Fruit fly (Drosophila melanogaster) whole organism, embryonic: Measurements from ENCODE around the gene CG13962.

Experiments
- Atf6 ChIP-seq: fragments of 200-800 bp; sonication (Bioruptor generic); IDR thresholded peaks from 2 replicates; pipeline ENCODE4 v1.3.6; 2022; ENCODE audit warnings: missing biosample characterization, missing genetic modification characterization
- B-H1 ChIP-seq: fragments of 200-800 bp; sonication (Bioruptor generic); IDR thresholded peaks from 3 replicates; pipeline ENCODE4 v1.3.6; 2022; ENCODE audit warnings: missing biosample characterization, missing genetic modification characterization
- CG10979 ChIP-seq: fragments of 200-800 bp; sonication (Bioruptor generic); optimal IDR thresholded peaks from 2 replicates; lab custom pipeline; 2018; ENCODE audit warnings: missing biosample characterization, mild to moderate bottlenecking, missing genetic modification characterization, moderate library complexity
- CG11504 ChIP-seq: fragments of 200-800 bp; sonication (Bioruptor generic); optimal IDR thresholded peaks from 3 replicates; lab custom pipeline; 2019; ENCODE audit warnings: missing biosample characterization, mild to moderate bottlenecking, missing genetic modification characterization, moderate library complexity
- CG11560 ChIP-seq: fragments of 200-800 bp; sonication (Bioruptor generic); IDR thresholded peaks from 3 replicates; pipeline ENCODE4 v1.3.6; 2022; ENCODE audit warnings: missing biosample characterization, missing genetic modification characterization
- CG12299 ChIP-seq: fragments of 200-800 bp; sonication (Bioruptor generic); optimal IDR thresholded peaks from 2 replicates; lab custom pipeline; 2018; ENCODE audit warnings: missing biosample characterization, mild to moderate bottlenecking, missing genetic modification characterization
- CG14710 ChIP-seq: fragments of 200-800 bp; sonication (Bioruptor generic); optimal IDR thresholded peaks from 3 replicates; lab custom pipeline; 2019; ENCODE audit warnings: missing biosample characterization, mild to moderate bottlenecking, missing genetic modification characterization, moderate library complexity
- CG14965 ChIP-seq: fragments of 200-800 bp; sonication (Bioruptor generic); optimal IDR thresholded peaks from 2 replicates; lab custom pipeline; 2016; ENCODE audit warnings: missing biosample characterization, missing genetic modification characterization, borderline replicate concordance
- CG33557 ChIP-seq: fragments of 200-800 bp; sonication (Bioruptor generic); optimal IDR thresholded peaks from 2 replicates; lab custom pipeline; 2019; ENCODE audit warnings: missing biosample characterization, mild to moderate bottlenecking, missing genetic modification characterization, moderate library complexity
- CG3407 ChIP-seq: fragments of 200-800 bp; sonication (Bioruptor generic); optimal IDR thresholded peaks from 2 replicates; lab custom pipeline; 2018; ENCODE audit warnings: missing biosample characterization, mild to moderate bottlenecking, missing genetic modification characterization
- CG4730 ChIP-seq: fragments of 200-800 bp; sonication (Bioruptor generic); IDR thresholded peaks from 2 replicates; pipeline ENCODE4 v1.3.6; 2022; ENCODE audit warnings: missing biosample characterization, missing genetic modification characterization
- CG4854 ChIP-seq: fragments of 200-800 bp; sonication (Bioruptor generic); optimal IDR thresholded peaks from 2 replicates; lab custom pipeline; 2016; ENCODE audit warnings: missing biosample characterization, missing genetic modification characterization, inconsistent platforms
- CG6654 ChIP-seq: fragments of 200-800 bp; sonication (Bioruptor generic); optimal IDR thresholded peaks from 2 replicates; lab custom pipeline; 2017; ENCODE audit warnings: missing biosample characterization, mild to moderate bottlenecking, missing genetic modification characterization
- CG6689 ChIP-seq: fragments of 200-800 bp; sonication (Bioruptor generic); IDR thresholded peaks from 2 replicates; pipeline ENCODE4 v1.3.6; 2022; ENCODE audit warnings: missing biosample characterization, missing genetic modification characterization
- CG6854 ChIP-seq: fragments of 200-800 bp; sonication (Bioruptor generic); optimal IDR thresholded peaks from 3 replicates; lab custom pipeline; 2017; ENCODE audit warnings: missing biosample characterization, mild to moderate bottlenecking, missing genetic modification characterization
- CG7372 ChIP-seq: fragments of 200-800 bp; sonication (Bioruptor generic); IDR thresholded peaks from 2 replicates; pipeline ENCODE4 v1.3.6; 2022; ENCODE audit warnings: missing biosample characterization, missing genetic modification characterization
- CG7928 ChIP-seq: fragments of 200-800 bp; sonication (Bioruptor generic); optimal IDR thresholded peaks from 2 replicates; lab custom pipeline; 2017; ENCODE audit warnings: missing biosample characterization, mild to moderate bottlenecking, missing genetic modification characterization
- CG7987 ChIP-seq: fragments of 200-800 bp; sonication (Bioruptor generic); optimal IDR thresholded peaks from 2 replicates; lab custom pipeline; 2018; ENCODE audit warnings: missing biosample characterization, mild to moderate bottlenecking, missing genetic modification characterization, moderate library complexity
- CG8281 ChIP-seq: fragments of 200-800 bp; sonication (Bioruptor generic); optimal IDR thresholded peaks from 2 replicates; lab custom pipeline; 2018; ENCODE audit warnings: missing biosample characterization, mild to moderate bottlenecking, missing genetic modification characterization, moderate library complexity
- CHES-1-like ChIP-seq: fragments of 200-800 bp; sonication (Bioruptor generic); optimal IDR thresholded peaks from 2 replicates; lab custom pipeline; 2016; ENCODE audit warnings: missing biosample characterization, missing genetic modification characterization
- D ChIP-seq, 2 experiments: fragments of 200-800 bp in 1 of 2; fragments of >200 bp in 1 of 2; sonication (Bioruptor generic) in 1 of 2; optimal IDR thresholded peaks; 2 replicates in 1 of 2; 3 replicates in 1 of 2; lab custom pipeline; 2017; ENCODE audit warnings: mild to moderate bottlenecking in 1 of 2, missing biosample characterization in 1 of 2, missing genetic modification characterization in 1 of 2, missing genetic modification reagents in 1 of 2
- Dp ChIP-seq: fragments of 200-800 bp; sonication (Bioruptor generic); optimal IDR thresholded peaks from 2 replicates; lab custom pipeline; 2018; ENCODE audit warnings: missing biosample characterization, mild to moderate bottlenecking, missing genetic modification characterization, moderate library complexity
- Hr51 ChIP-seq, 2 experiments: fragments of 200-800 bp; sonication (Bioruptor generic); optimal IDR thresholded peaks; 2 replicates in 1 of 2; 3 replicates in 1 of 2; lab custom pipeline; 2016 to 2018; ENCODE audit warnings: missing biosample characterization in 2 of 2, missing genetic modification characterization in 2 of 2, mild to moderate bottlenecking in 1 of 2, moderate library complexity in 1 of 2
- Neu2 ChIP-seq: fragments of 200-800 bp; sonication (Bioruptor generic); optimal IDR thresholded peaks from 3 replicates; lab custom pipeline; 2016; ENCODE audit warnings: missing biosample characterization, missing genetic modification characterization, borderline replicate concordance
- Oaz ChIP-seq: fragments of 200-800 bp; sonication (Bioruptor generic); IDR thresholded peaks from 2 replicates; pipeline ENCODE4 v1.3.6; 2022; ENCODE audit warnings: missing biosample characterization, missing genetic modification characterization
- Side ChIP-seq: fragments of 200-800 bp; sonication (Bioruptor generic); optimal IDR thresholded peaks from 2 replicates; lab custom pipeline; 2016; ENCODE audit warnings: missing biosample characterization, missing genetic modification characterization
- Six4 ChIP-seq: fragments of 200-800 bp; sonication (Bioruptor generic); optimal IDR thresholded peaks from 2 replicates; lab custom pipeline; 2016; ENCODE audit warnings: missing biosample characterization, missing genetic modification characterization
- Sry-δ ChIP-seq: fragments of 200-800 bp; sonication (Bioruptor generic); optimal IDR thresholded peaks from 2 replicates; lab custom pipeline; 2016; ENCODE audit warnings: missing biosample characterization, missing genetic modification characterization
- YL-1 ChIP-seq: fragments of 200-800 bp; sonication (Bioruptor generic); optimal IDR thresholded peaks from 3 replicates; lab custom pipeline; 2017; ENCODE audit warnings: missing biosample characterization, mild to moderate bottlenecking, missing genetic modification characterization
- az2 ChIP-seq: fragments of 200-800 bp; sonication (Bioruptor generic); optimal IDR thresholded peaks from 3 replicates; lab custom pipeline; 2016; ENCODE audit warnings: missing biosample characterization, missing genetic modification characterization
- bsh ChIP-seq, 2 experiments: fragments of 200-800 bp; sonication (Bioruptor generic); optimal IDR thresholded peaks; 2 replicates each; lab custom pipeline; 2017 to 2018; ENCODE audit warnings: mild to moderate bottlenecking in 2 of 2, missing biosample characterization in 2 of 2, missing genetic modification characterization in 2 of 2, moderate library complexity in 1 of 2
- cato ChIP-seq: fragments of 200-800 bp; sonication (Bioruptor generic); optimal IDR thresholded peaks from 2 replicates; lab custom pipeline; 2016; ENCODE audit warnings: missing biosample characterization, missing genetic modification characterization, borderline replicate concordance
- chinmo ChIP-seq: fragments of 200-800 bp; sonication (Bioruptor generic); IDR thresholded peaks from 4 replicates; pipeline ENCODE4 v1.3.6; 2022; ENCODE audit warnings: missing biosample characterization, missing genetic modification characterization; ENCODE audit not compliant: partially characterized antibody
- chm ChIP-seq: fragments of 200-800 bp; sonication (Bioruptor generic); IDR thresholded peaks from 2 replicates; pipeline ENCODE4 v1.3.6; 2022; ENCODE audit warnings: missing biosample characterization, missing genetic modification characterization
- ci ChIP-seq: fragments of 200-800 bp; sonication (Bioruptor generic); IDR thresholded peaks from 3 replicates; pipeline ENCODE4 v1.3.6; 2022; ENCODE audit warnings: missing biosample characterization, missing genetic modification characterization
- crol ChIP-seq: fragments of 200-800 bp; sonication (Bioruptor generic); IDR thresholded peaks from 2 replicates; pipeline ENCODE4 v1.3.6; 2022; ENCODE audit warnings: missing biosample characterization, missing genetic modification characterization
- fd64A ChIP-seq: fragments of 200-800 bp; sonication (Bioruptor generic); optimal IDR thresholded peaks from 3 replicates; lab custom pipeline; 2018; ENCODE audit warnings: missing biosample characterization, mild to moderate bottlenecking, missing genetic modification characterization
- jumu ChIP-seq: fragments of 200-800 bp; sonication (Bioruptor generic); optimal IDR thresholded peaks from 3 replicates; lab custom pipeline; 2016; ENCODE audit warnings: missing biosample characterization, missing genetic modification characterization
- lbe ChIP-seq: fragments of 200-800 bp; sonication (Bioruptor generic); optimal IDR thresholded peaks from 2 replicates; lab custom pipeline; 2016; ENCODE audit warnings: missing biosample characterization, mild to moderate bottlenecking, missing genetic modification characterization
- nerfin-1 ChIP-seq: fragments of 200-800 bp; sonication (Bioruptor generic); optimal IDR thresholded peaks from 3 replicates; lab custom pipeline; 2019; ENCODE audit warnings: missing biosample characterization, mild to moderate bottlenecking, missing genetic modification characterization, moderate library complexity
- pan ChIP-seq, 4 experiments: fragments of >200 bp in 3 of 4; fragments of 200-800 bp in 1 of 4; sonication (Bioruptor generic) in 1 of 4; optimal IDR thresholded peaks in 3 of 4; IDR thresholded peaks in 1 of 4; 2 replicates each; pipeline versions ENCODE4 v1.3.6 to Lab custom; 2017 to 2022; ENCODE audit warnings: missing biosample characterization in 2 of 4, missing genetic modification characterization in 2 of 4, mixed read lengths in 1 of 4
- pb ChIP-seq: fragments of 200-800 bp; sonication (Bioruptor generic); optimal IDR thresholded peaks from 3 replicates; lab custom pipeline; 2016; ENCODE audit warnings: missing biosample characterization, missing genetic modification characterization
- pnt ChIP-seq: fragments of 200-800 bp; sonication (Bioruptor generic); optimal IDR thresholded peaks from 3 replicates; lab custom pipeline; 2016; ENCODE audit warnings: missing biosample characterization, missing genetic modification characterization
- pum ChIP-seq: fragments of 200-800 bp; sonication (Bioruptor generic); optimal IDR thresholded peaks from 2 replicates; lab custom pipeline; 2016; ENCODE audit warnings: missing biosample characterization, missing genetic modification characterization
- ranshi ChIP-seq: fragments of 200-800 bp; sonication (Bioruptor generic); IDR thresholded peaks from 2 replicates; pipeline ENCODE4 v1.3.6; 2022; ENCODE audit warnings: missing biosample characterization, missing genetic modification characterization
- schlank ChIP-seq: fragments of 200-800 bp; sonication (Bioruptor generic); optimal IDR thresholded peaks from 2 replicates; lab custom pipeline; 2018; ENCODE audit warnings: missing biosample characterization, mild to moderate bottlenecking, missing genetic modification characterization
- scrt ChIP-seq: fragments of 200-800 bp; sonication (Bioruptor generic); optimal IDR thresholded peaks from 2 replicates; lab custom pipeline; 2018; ENCODE audit warnings: missing biosample characterization, mild to moderate bottlenecking, missing genetic modification characterization, moderate library complexity
- sens ChIP-seq: fragments of 200-800 bp; sonication (Bioruptor generic); peaks from one replicate; lab custom pipeline; 2016; ENCODE audit warnings: missing biosample characterization, missing genetic modification characterization
- stc ChIP-seq: fragments of 200-800 bp; sonication (Bioruptor generic); IDR thresholded peaks from 2 replicates; pipeline ENCODE4 v1.3.6; 2022; ENCODE audit warnings: missing biosample characterization, missing genetic modification characterization
- toy ChIP-seq: fragments of 200-800 bp; sonication (Bioruptor generic); IDR thresholded peaks from 2 replicates; pipeline ENCODE4 v1.3.6; 2022; ENCODE audit warnings: missing biosample characterization, missing genetic modification characterization
- vfl ChIP-seq: fragments of 200-800 bp; sonication (Bioruptor generic); optimal IDR thresholded peaks from 2 replicates; lab custom pipeline; 2016; ENCODE audit warnings: missing biosample characterization, missing genetic modification characterization

The CG13962 gene

dm6 chr2L:19819896-19820295, 5.6 kb upstream of the CG13962 start (continued):
- TF ChIP-seq toy (GFP tag; lab: Robert Waterston, UW) (no peak), Oaz (GFP tag; lab: Robert Waterston, UW) (no peak), ci (GFP tag; lab: Robert Waterston, UW) (0 out of 3 replicates have a peak, but pooled peaks have one; percentile 13), jumu (no peak), CG12299 (tag; lab: Kevin White, UChicago) (no peak), CG11504 (peak; percentile 19), scrt (GFP tag; lab: Kevin White, UChicago) (peak; percentile 98), bsh (GFP tag; optimal IDR thresholded peaks at IDR 0.05; lab: Kevin White, UChicago) (no peak), chinmo (GFP tag; lab: Robert Waterston, UW) (peak; percentile 88), CG7928 (GFP tag; lab: Kevin White, UChicago) (no peak), Six4 (GFP tag; lab: Kevin White, UChicago) (no peak), pan (optimal IDR thresholded peaks at IDR 0.05; lab: Kevin White, UChicago) (no peak), pan (GFP tag; optimal IDR thresholded peaks at IDR 0.05 in 1 of 2, IDR thresholded peaks at IDR 0.05 in 1 of 2) (no peak), sens (GFP tag; lab: Kevin White, UChicago) (no peak), az2 (no peak), Neu2 (no peak), schlank (tag; lab: Kevin White, UChicago) (no peak), Hr51 (GFP tag; optimal IDR thresholded peaks at IDR 0.05; lab: Kevin White, UChicago) (peak in 1 of 2 experiments; percentile 13), D (optimal IDR thresholded peaks at IDR 0.05; lab: Kevin White, UChicago) (peak; percentile 55), D (GFP tag; optimal IDR thresholded peaks at IDR 0.05; lab: Kevin White, UChicago) (no peak), cato (no peak)

dm6 chr2L:19817147-19817546, 2.8 kb upstream of the CG13962 start:
- TF ChIP-seq fd64A (GFP tag; lab: Kevin White, UChicago) (no peak), CG6689 (GFP tag; lab: Robert Waterston, UW) (no peak), YL-1 (no peak), pum (GFP tag; lab: Kevin White, UChicago) (no peak), vfl (no peak), stc (GFP tag; lab: Robert Waterston, UW) (no peak), CHES-1-like (no peak), CG6654 (GFP tag; lab: Kevin White, UChicago) (no peak), pb (GFP tag; lab: Kevin White, UChicago) (no peak), CG8281 (tag; lab: Kevin White, UChicago) (no peak), CG10979 (tag; lab: Kevin White, UChicago) (peak; percentile 9), CG3407 (GFP tag; lab: Kevin White, UChicago) (no peak), pnt (GFP tag; lab: Kevin White, UChicago) (no peak), ranshi (GFP tag; lab: Robert Waterston, UW) (no peak), nerfin-1 (peak; percentile 32), CG7372 (no peak), B-H1 (GFP tag; lab: Robert Waterston, UW) (no peak), crol (GFP tag; lab: Robert Waterston, UW) (no peak), Atf6 (GFP tag; lab: Robert Waterston, UW) (no peak), chm (GFP tag; lab: Robert Waterston, UW) (no peak), Side (GFP tag; lab: Kevin White, UChicago) (no peak), lbe (GFP tag; lab: Kevin White, UChicago) (no peak), CG6854 (GFP tag; lab: Kevin White, UChicago) (no peak), Sry-δ (GFP tag; lab: Kevin White, UChicago) (peak; percentile 23), CG14965 (no peak), CG4730 (GFP tag; lab: Robert Waterston, UW) (no peak), CG33557 (peak; percentile 47), Dp (GFP tag; lab: Kevin White, UChicago) (no peak), CG4854 (no peak), CG11560 (no peak), CG7987 (no peak), CG14710 (tag; lab: Kevin White, UChicago) (peak; percentile 46)
